Worm (Caenorhabditis elegans): ENCODE results near the gene pigt-1.

pigt-1 gene

DNA sequence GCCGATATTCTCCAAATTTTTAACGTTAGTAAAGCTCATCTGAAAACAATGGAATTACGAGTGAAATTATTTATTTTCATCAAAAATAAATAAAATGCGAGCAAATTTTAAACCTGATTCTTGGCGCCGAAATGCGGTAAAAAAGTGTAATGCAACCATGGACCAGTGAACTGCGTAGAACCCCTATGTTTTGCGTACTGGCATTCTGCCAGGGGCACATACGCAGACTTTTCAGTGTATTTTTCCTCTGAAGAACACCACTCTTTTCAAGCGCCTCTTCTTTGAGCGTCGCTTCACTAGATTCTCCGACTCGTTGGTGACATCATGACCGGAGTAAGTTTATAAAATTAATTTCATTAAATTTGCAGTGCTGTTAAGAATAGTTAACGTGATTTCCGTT is 6.9 kb upstream of the pigt-1 start, which contains the start of the genes ctf-4 and eef-1G (continued):
- TF ChIP-seq mxl-1 (tag; optimal IDR thresholded peaks at IDR 0.05), result no peak
- TF ChIP-seq Y53G8AR.9 (GFP tag; conservative IDR thresholded peaks at IDR 0.05), result peak; percentile 95
- no peak for TF ChIP-seq nhr-120 (GFP tag; IDR thresholded peaks at IDR 0.05)
- TF ChIP-seq atf-7 (tag; optimal IDR thresholded peaks at IDR 0.05), result peak; percentile 83
- peak; percentile 11 for TF ChIP-seq ets-4 (GFP tag; optimal IDR thresholded peaks at IDR 0.05)
- peak; percentile 75 for TF ChIP-seq lsl-1 (GFP tag; optimal IDR thresholded peaks at IDR 0.05)
- peak; percentile 79 for TF ChIP-seq athp-1 (tag; optimal IDR thresholded peaks at IDR 0.05)
- TF ChIP-seq F33H1.4 (GFP tag; IDR thresholded peaks at IDR 0.05), result peak; percentile 74
- no peak for TF ChIP-seq rec-8 (tag; optimal IDR thresholded peaks at IDR 0.05)
- TF ChIP-seq ceh-58 (GFP tag; IDR thresholded peaks at IDR 0.05), result no peak
- TF ChIP-seq mel-28 (tag; optimal IDR thresholded peaks at IDR 0.05; ENCODE audit: borderline replicate concordance), result no peak
- TF ChIP-seq repo-1 (tag; optimal IDR thresholded peaks at IDR 0.05), result peak; percentile 75
- TF ChIP-seq sdz-38 (tag; optimal IDR thresholded peaks at IDR 0.05), result no peak
- peak; percentile 69 for TF ChIP-seq madf-10 (tag; optimal IDR thresholded peaks at IDR 0.05)
- no peak for TF ChIP-seq F39B2.1 (GFP tag; IDR thresholded peaks at IDR 0.05)
- TF ChIP-seq nfyb-1 (GFP tag; IDR thresholded peaks at IDR 0.05), result peak; percentile 94
- TF ChIP-seq dox-1 (GFP tag; IDR thresholded peaks at IDR 0.05), result peak; percentile 97
- peak; percentile 77 for TF ChIP-seq ceh-100 (GFP tag; IDR thresholded peaks at IDR 0.05)
- no peak for TF ChIP-seq aptf-3 (GFP tag; IDR thresholded peaks at IDR 0.05)
- peak; percentile 59 for TF ChIP-seq snpc-1.1 (tag; optimal IDR thresholded peaks at IDR 0.05; ENCODE audit: insufficient read depth)
- TF ChIP-seq madf-8 (GFP tag; conservative IDR thresholded peaks at IDR 0.05), result peak; percentile 64
- no peak for TF ChIP-seq zim-3 (tag; optimal IDR thresholded peaks at IDR 0.05)
- TF ChIP-seq K11D2.4 (GFP tag; IDR thresholded peaks at IDR 0.05), result peak; percentile 90
- no peak for TF ChIP-seq ccch-3 (GFP tag; optimal IDR thresholded peaks at IDR 0.05)
- TF ChIP-seq C06A6.2 (GFP tag; conservative IDR thresholded peaks at IDR 0.05), result peak; percentile 86
- peak; percentile 75 for TF ChIP-seq attf-3 (GFP tag; conservative IDR thresholded peaks at IDR 0.05)
- TF ChIP-seq aptf-2 (GFP tag; conservative IDR thresholded peaks at IDR 0.05), result 0 out of 2 replicates have a peak, but pooled peaks have one; percentile 7
- no peak for TF ChIP-seq hrde-1 (tag; optimal IDR thresholded peaks at IDR 0.05; ENCODE audit: borderline replicate concordance)
- 0 out of 2 replicates have a peak, but pooled peaks have one; percentile 62 for TF ChIP-seq cebp-2 (GFP tag; IDR thresholded peaks at IDR 0.05)
- TF ChIP-seq ztf-22 (GFP tag; optimal IDR thresholded peaks at IDR 0.05), result no peak
- no peak for TF ChIP-seq lag-1 (GFP tag; IDR thresholded peaks at IDR 0.05)
- TF ChIP-seq fkh-3 (tag; optimal IDR thresholded peaks at IDR 0.05), result no peak
- TF ChIP-seq nhr-27 (tag; optimal IDR thresholded peaks at IDR 0.05), result no peak
- no peak for TF ChIP-seq hlh-26 (GFP tag; conservative IDR thresholded peaks at IDR 0.05)
- no peak for TF ChIP-seq F55B11.4 (tag; optimal IDR thresholded peaks at IDR 0.05; ENCODE audit: borderline replicate concordance, insufficient read depth)
- TF ChIP-seq mcd-1 (GFP tag; IDR thresholded peaks at IDR 0.05), result peak; percentile 98
- TF ChIP-seq snpc-3.4 (tag; optimal IDR thresholded peaks at IDR 0.05), result peak; percentile 93
- TF ChIP-seq snpc-4 (GFP tag; optimal IDR thresholded peaks at IDR 0.05), result peak; percentile 71
- TF ChIP-seq snpc-4 (tag; optimal IDR thresholded peaks at IDR 0.05), result peak; percentile 65 to 84 (median 80)
- no peak for TF ChIP-seq zfh-2 (GFP tag; conservative IDR thresholded peaks at IDR 0.05)
- no peak for TF ChIP-seq hlh-12 (tag; optimal IDR thresholded peaks at IDR 0.05)
- TF ChIP-seq tlf-1 (GFP tag; optimal IDR thresholded peaks at IDR 0.05), result peak; percentile 93
- TF ChIP-seq ztf-25 (GFP tag; IDR thresholded peaks at IDR 0.05), result no peak
- no peak for TF ChIP-seq nfya-1 (tag; optimal IDR thresholded peaks at IDR 0.05; ENCODE audit: borderline replicate concordance, insufficient read depth)
- TF ChIP-seq chd-7 (tag; optimal IDR thresholded peaks at IDR 0.05), result peak; percentile 85
- TF ChIP-seq T07F8.4 (tag; optimal IDR thresholded peaks at IDR 0.05), result peak; percentile 14
- TF ChIP-seq F10E7.11 (tag; optimal IDR thresholded peaks at IDR 0.05), result no peak
- 0 out of 2 replicates have a peak, but pooled peaks have one; percentile 52 for TF ChIP-seq egl-18 (GFP tag; IDR thresholded peaks at IDR 0.05)
